Worm (Caenorhabditis elegans) whole organism, L4/young adult: Measurements from ENCODE around the gene vap-1.

Experiments used
- W03F9.2 ChIP-seq: fragments of 150-350 bp; optimal IDR thresholded peaks from 2 replicates; lab custom pipeline; 2014; ENCODE audit warnings: missing biosample characterization, missing genetic modification characterization
- dao-5 ChIP-seq: sonication (generic microtip); optimal IDR thresholded peaks from 2 replicates; lab custom pipeline; 2016; ENCODE audit warnings: missing genotype, missing genetic modification characterization, moderate library complexity, missing compliant biosample characterization
- him-1 ChIP-seq: sonication (generic microtip); optimal IDR thresholded peaks from 2 replicates; lab custom pipeline; 2016; ENCODE audit warnings: missing genotype, missing genetic modification reagents, missing genetic modification characterization, missing compliant biosample characterization

vap-1 gene

ce11 chrX:17396456-17396855 is at the start of gene vap-1, which contains the start of gene F11C7.2:
Gene vap-1 (minus strand): TSS chrX:17396556.
Gene F11C7.2 (plus strand): TSS chrX:17396814.
- TF ChIP-seq W03F9.2 (tag; lab: Kevin White, UChicago) (no peak), him-1 (tag; lab: Kevin White, UChicago) (no peak), dao-5 (tag; lab: Kevin White, UChicago) (no peak)

ce11 chrX:17438386-17438785 is 42.0 kb upstream of the vap-1 start, which contains the start of gene C36E6.8:
Gene C36E6.8 (plus strand): TSS chrX:17438686.
- no peak for TF ChIP-seq him-1 (tag; lab: Kevin White, UChicago)
- no peak for TF ChIP-seq W03F9.2 (tag; lab: Kevin White, UChicago)
- TF ChIP-seq dao-5 (tag; lab: Kevin White, UChicago) = no peak

- TF ChIP-seq W03F9.2 (tag; lab: Kevin White, UChicago) = no peak
- TF ChIP-seq dao-5 (tag; lab: Kevin White, UChicago) = no peak
- TF ChIP-seq him-1 (tag; lab: Kevin White, UChicago) = no peak
Measured at ce11 chrX:17434234-17434633, 37.9 kb upstream of the vap-1 start, which contains the start of gene fubl-3. Gene fubl-3 (plus strand): TSS chrX:17434445.

- TF ChIP-seq dao-5 (tag; lab: Kevin White, UChicago) = no peak
- TF ChIP-seq him-1 (tag; lab: Kevin White, UChicago) = no peak
- no peak for TF ChIP-seq W03F9.2 (tag; lab: Kevin White, UChicago)
Measured at ce11 chrX:17428803-17429202, 32.4 kb upstream of the vap-1 start, which contains the start of gene pbo-6. Gene pbo-6 (plus strand): TSS chrX:17429042.

ce11 chrX:17427778-17428177 is 31.4 kb upstream of the vap-1 start:
- no peak for TF ChIP-seq him-1 (tag; lab: Kevin White, UChicago)
- TF ChIP-seq dao-5 (tag; lab: Kevin White, UChicago) = no peak
- no peak for TF ChIP-seq W03F9.2 (tag; lab: Kevin White, UChicago)

ce11 chrX:17426712-17427111 is 30.4 kb upstream of the vap-1 start:
- TF ChIP-seq W03F9.2 (tag; lab: Kevin White, UChicago) = no peak
- no peak for TF ChIP-seq him-1 (tag; lab: Kevin White, UChicago)
- no peak for TF ChIP-seq dao-5 (tag; lab: Kevin White, UChicago)

- no peak for TF ChIP-seq W03F9.2 (tag; lab: Kevin White, UChicago)
- no peak for TF ChIP-seq dao-5 (tag; lab: Kevin White, UChicago)
- no peak for TF ChIP-seq him-1 (tag; lab: Kevin White, UChicago)
Measured at ce11 chrX:17424595-17424913, 28.2 kb upstream of the vap-1 start.

ce11 chrX:17423894-17424594 is 27.7 kb upstream of the vap-1 start:
- TF ChIP-seq W03F9.2 (tag; lab: Kevin White, UChicago) (no peak), dao-5 (tag; lab: Kevin White, UChicago) (no peak), him-1 (tag; lab: Kevin White, UChicago) (no peak)

- TF ChIP-seq him-1 (tag; lab: Kevin White, UChicago) (no peak), dao-5 (tag; lab: Kevin White, UChicago) (no peak), W03F9.2 (tag; lab: Kevin White, UChicago) (no peak)
Measured at ce11 chrX:17422593-17422992, 26.2 kb upstream of the vap-1 start.

ce11 chrX:17421532-17422078 is 25.2 kb upstream of the vap-1 start, which contains the start of gene osm-11:
Gene osm-11 (minus strand): TSS chrX:17421582.
- no peak for TF ChIP-seq him-1 (tag; lab: Kevin White, UChicago)
- TF ChIP-seq W03F9.2 (tag; lab: Kevin White, UChicago) = no peak
- no peak for TF ChIP-seq dao-5 (tag; lab: Kevin White, UChicago)

ce11 chrX:17420585-17421459 is 24.5 kb upstream of the vap-1 start:
- TF ChIP-seq him-1 (tag; lab: Kevin White, UChicago) = no peak
- no peak for TF ChIP-seq dao-5 (tag; lab: Kevin White, UChicago)
- TF ChIP-seq W03F9.2 (tag; lab: Kevin White, UChicago) = no peak

- TF ChIP-seq dao-5 (tag; lab: Kevin White, UChicago) = no peak
- TF ChIP-seq W03F9.2 (tag; lab: Kevin White, UChicago) = no peak
- no peak for TF ChIP-seq him-1 (tag; lab: Kevin White, UChicago)
Measured at ce11 chrX:17419813-17420584, 23.6 kb upstream of the vap-1 start.
